Worm (Caenorhabditis elegans): Measurements from ENCODE around the gene moc-3.
A peak's percentile ranks its signal among the peaks of the same experiment; 100 is the strongest.

The moc-3 gene

ce11 chrIV:8112187-8112586, 18.2 kb upstream of the moc-3 start, which contains the start of gene Y42H9AR.4 (continued):
- TF ChIP-seq pha-4 (GFP tag; IDR thresholded peaks at IDR 0.05) (no peak), pha-4 (tag; optimal IDR thresholded peaks at IDR 0.05) (no peak), R02D3.7 (tag; optimal IDR thresholded peaks at IDR 0.05) (no peak), Y75B8A.6 (GFP tag; IDR thresholded peaks at IDR 0.05) (no peak), T26A8.4 (GFP tag; IDR thresholded peaks at IDR 0.05) (no peak), hlh-11 (tag; optimal IDR thresholded peaks at IDR 0.05) (peak; percentile 70), dmd-6 (GFP tag; IDR thresholded peaks at IDR 0.05) (no peak), fos-1 (tag; optimal IDR thresholded peaks at IDR 0.05) (no peak), D1046.2 (GFP tag; IDR thresholded peaks at IDR 0.05) (no peak), zfp-2 (tag; optimal IDR thresholded peaks at IDR 0.05) (no peak), nhr-10 (tag; optimal IDR thresholded peaks at IDR 0.05) (no peak), mxl-3 (GFP tag; optimal IDR thresholded peaks at IDR 0.05) (peak; percentile 65), jun-1 (tag; optimal IDR thresholded peaks at IDR 0.05) (no peak), hmg-1.1 (GFP tag; IDR thresholded peaks at IDR 0.05) (peak; percentile 60; the same call in 1 of the 2 replicates), nhr-25 (tag; optimal IDR thresholded peaks at IDR 0.05; ENCODE audit: borderline replicate concordance, insufficient read depth) (no peak), Y5F2A.4 (GFP tag; optimal IDR thresholded peaks at IDR 0.05) (no peak), tag-97 (GFP tag; IDR thresholded peaks at IDR 0.05) (no peak), dmd-9 (GFP tag; IDR thresholded peaks at IDR 0.05) (no peak), ceh-28 (tag; optimal IDR thresholded peaks at IDR 0.05) (no peak), F44E2.7 (GFP tag; IDR thresholded peaks at IDR 0.05) (no peak), nhr-6 (tag; optimal IDR thresholded peaks at IDR 0.05) (peak; percentile 5), F49E8.2 (tag; optimal IDR thresholded peaks at IDR 0.05; ENCODE audit: borderline replicate concordance) (no peak), Y48G9A.11 (GFP tag; IDR thresholded peaks at IDR 0.05) (no peak), zag-1 (tag; optimal IDR thresholded peaks at IDR 0.05) (no peak), ceh-82 (tag; optimal IDR thresholded peaks at IDR 0.05) (no peak), saeg-2 (GFP tag; IDR thresholded peaks at IDR 0.05) (no peak), lin-39 (tag; optimal IDR thresholded peaks at IDR 0.05) (no peak), ctbp-1 (GFP tag; IDR thresholded peaks at IDR 0.05) (peak; percentile 33; the same call in 1 of the 2 replicates), nhr-42 (GFP tag; IDR thresholded peaks at IDR 0.05) (no peak), lsy-2 (tag; optimal IDR thresholded peaks at IDR 0.05) (peak in 1 of 2 experiments; percentile 45), spr-1 (tag; optimal IDR thresholded peaks at IDR 0.05) (no peak), F26F4.8 (GFP tag; conservative IDR thresholded peaks at IDR 0.05) (no peak), daf-19 (GFP tag; conservative IDR thresholded peaks at IDR 0.05) (no peak), duxl-1 (tag; optimal IDR thresholded peaks at IDR 0.05; ENCODE audit: poor library complexity) (no peak), tra-1 (GFP tag; IDR thresholded peaks at IDR 0.05) (no peak), aha-1 (tag) (no peak), fkh-10 (GFP tag; optimal IDR thresholded peaks at IDR 0.05) (no peak), F37D6.2 (tag; optimal IDR thresholded peaks at IDR 0.05) (no peak), php-3 (GFP tag; IDR thresholded peaks at IDR 0.05) (no peak), mdt-29 (GFP tag; IDR thresholded peaks at IDR 0.05) (no peak), daf-12 (tag; optimal IDR thresholded peaks at IDR 0.05) (no peak), T20F7.1 (GFP tag; optimal IDR thresholded peaks at IDR 0.05) (no peak), mxl-2 (GFP tag; conservative IDR thresholded peaks at IDR 0.05) (no peak), spr-3 (GFP tag; optimal IDR thresholded peaks at IDR 0.05) (no peak), mdl-1 (tag; optimal IDR thresholded peaks at IDR 0.05) (no peak), lir-3 (tag; optimal IDR thresholded peaks at IDR 0.05) (no peak), zfp-3 (GFP tag; conservative IDR thresholded peaks at IDR 0.05) (no peak), hlh-30 (tag; optimal IDR thresholded peaks at IDR 0.05; ENCODE audit: insufficient read depth) (peak; percentile 9), egl-43 (GFP tag; IDR thresholded peaks at IDR 0.05) (no peak), mes-2 (tag; optimal IDR thresholded peaks at IDR 0.05; ENCODE audit: poor library complexity, severe bottlenecking) (peak; percentile 59), F10B5.3 (tag; optimal IDR thresholded peaks at IDR 0.05) (no peak), pqm-1 (tag; optimal IDR thresholded peaks at IDR 0.05) (no peak)
